Worm (Caenorhabditis elegans) whole organism, L4/young adult: ENCODE data around the gene F17E9.18.

Experiments used
- dao-5 ChIP-seq: sonication (generic microtip); optimal IDR thresholded peaks from 2 replicates; lab custom pipeline; 2016; ENCODE audit warnings: missing genotype, missing genetic modification characterization, moderate library complexity, missing compliant biosample characterization
- him-1 ChIP-seq: sonication (generic microtip); optimal IDR thresholded peaks from 2 replicates; lab custom pipeline; 2016; ENCODE audit warnings: missing genotype, missing genetic modification reagents, missing genetic modification characterization, missing compliant biosample characterization

DNA sequence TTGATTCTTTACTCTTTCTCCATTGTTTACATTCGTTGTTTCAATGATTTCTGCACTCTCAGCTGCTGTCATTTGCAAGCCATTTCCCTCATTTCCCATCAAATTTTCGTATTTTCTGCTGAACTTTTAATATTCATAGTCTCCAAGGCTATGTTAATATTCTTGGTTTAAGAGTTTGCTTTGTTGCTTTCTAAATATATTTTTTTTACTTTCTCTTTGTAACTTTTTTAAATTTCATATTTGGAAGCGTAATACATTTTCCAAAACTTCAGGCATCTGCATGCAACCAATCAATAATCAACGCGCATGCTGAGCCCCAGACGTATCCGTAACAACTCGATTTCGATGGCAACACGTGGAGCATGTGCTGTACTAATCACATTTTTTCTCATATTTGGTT is 13.9 kb upstream of the F17E9.18 start, which contains the start of gene sqv-1:
- TF ChIP-seq him-1 (tag; lab: Kevin White, UChicago) (no peak), dao-5 (tag; lab: Kevin White, UChicago) (no peak)
